Fruit fly (Drosophila melanogaster) whole organism, pupa: ENCODE measurements around the gene CG32750.

ENCODE experiments used
- CG12605 ChIP-seq: fragments of 200-800 bp; sonication (Bioruptor generic); IDR thresholded peaks from 2 replicates; pipeline ENCODE4 v1.3.6; 2022; ENCODE audit warnings: missing biosample characterization, missing genetic modification characterization
- CG13204 ChIP-seq: fragments of 200-800 bp; sonication (Bioruptor generic); optimal IDR thresholded peaks from 2 replicates; lab custom pipeline; 2018; ENCODE audit warnings: missing biosample characterization, mild to moderate bottlenecking, missing genetic modification characterization, moderate library complexity
- CG32121 ChIP-seq: fragments of 200-800 bp; sonication (Bioruptor generic); IDR thresholded peaks from 2 replicates; pipeline ENCODE4 v1.3.6; 2022; ENCODE audit warnings: missing biosample characterization, missing genetic modification characterization
- CG34367 ChIP-seq: fragments of 200-800 bp; sonication (Bioruptor generic); optimal IDR thresholded peaks from 2 replicates; lab custom pipeline; 2018; ENCODE audit warnings: missing biosample characterization, mild to moderate bottlenecking, missing genetic modification characterization
- D1 ChIP-seq: fragments of 200-800 bp; sonication (Bioruptor generic); optimal IDR thresholded peaks from 2 replicates; lab custom pipeline; 2018; ENCODE audit warnings: missing biosample characterization, mild to moderate bottlenecking, missing genetic modification characterization, moderate library complexity
- Snoo ChIP-seq: fragments of 200-800 bp; sonication (Bioruptor generic); optimal IDR thresholded peaks from 3 replicates; lab custom pipeline; 2017; ENCODE audit warnings: missing biosample characterization, mild to moderate bottlenecking, missing genetic modification characterization, inconsistent platforms

DNA sequence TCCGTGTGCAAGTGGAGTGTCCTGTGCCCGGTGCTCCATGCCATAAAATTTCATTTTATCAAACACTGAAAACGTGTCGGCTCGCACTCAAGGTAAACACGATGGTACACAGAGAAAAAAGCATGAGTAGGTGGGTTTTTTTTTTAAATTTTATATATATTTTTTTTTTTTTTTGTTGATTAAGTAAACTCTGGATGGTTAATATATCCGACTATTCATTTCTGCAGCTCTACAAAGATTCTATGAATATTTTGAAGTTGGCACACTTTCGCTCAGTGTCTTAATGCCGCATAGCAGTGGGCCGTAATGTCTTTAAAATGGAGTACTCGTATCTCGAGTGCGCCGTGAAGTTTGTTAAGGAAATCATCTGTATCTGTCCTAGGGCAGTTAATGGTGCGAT is 44.3 kb downstream of the CG32750 start:
- TF ChIP-seq Snoo (tag; lab: Kevin White, UChicago) (no peak), CG32121 (no peak), D1 (tag; lab: Kevin White, UChicago) (no peak), CG34367 (tag; lab: Kevin White, UChicago) (no peak), CG12605 (GFP tag; lab: Robert Waterston, UW) (no peak), CG13204 (GFP tag; lab: Kevin White, UChicago) (no peak)
